Worm (Caenorhabditis elegans): ENCODE results near the gene tebp-2.
A peak's percentile ranks its signal among the peaks of the same experiment; 100 is the strongest.

tebp-2 gene

ce11 chrIV:5544609-5545214 lies 3.3 kb downstream of the tebp-2 start, which contains the start of gene cec-6:
Gene cec-6, plus strand, starts transcription at chrIV:5544860.
- TF ChIP-seq elt-3 (tag; optimal IDR thresholded peaks at IDR 0.05) (no peak), gmeb-1 (tag; optimal IDR thresholded peaks at IDR 0.05) (no peak), lin-39 (tag; optimal IDR thresholded peaks at IDR 0.05) (no peak), ZK546.5 (tag; optimal IDR thresholded peaks at IDR 0.05) (no peak), ztf-4 (tag; optimal IDR thresholded peaks at IDR 0.05) (no peak), snpc-4 (tag; optimal IDR thresholded peaks at IDR 0.05) (no peak), Y55F3AM.14 (GFP tag; optimal IDR thresholded peaks at IDR 0.05) (no peak)

DNA sequence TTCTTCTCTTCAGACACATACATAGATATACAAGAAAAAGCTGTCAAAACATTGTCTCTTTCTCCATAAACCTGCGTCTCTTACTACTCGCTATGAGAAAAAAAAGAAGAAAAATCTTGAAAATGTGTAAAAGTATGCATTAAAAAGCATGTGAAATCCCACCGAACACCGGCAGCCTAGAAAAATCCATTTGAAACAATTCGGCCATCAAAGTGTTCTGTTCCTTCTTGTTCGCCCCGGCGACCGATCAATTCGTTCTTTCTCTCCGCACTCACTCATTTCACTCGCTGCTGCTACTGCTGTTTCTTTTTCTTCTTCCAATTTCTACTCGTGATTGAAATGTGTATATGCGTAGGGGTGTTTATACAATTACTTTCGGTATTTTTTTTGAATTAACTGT lies 7.4 kb downstream of the tebp-2 start:
- TF ChIP-seq nhr-237 (tag; optimal IDR thresholded peaks at IDR 0.05) (no peak), mab-5 (tag; optimal IDR thresholded peaks at IDR 0.05) (no peak), ceh-82 (tag; optimal IDR thresholded peaks at IDR 0.05) (no peak), nhr-77 (tag; optimal IDR thresholded peaks at IDR 0.05) (no peak), nhr-129 (tag; optimal IDR thresholded peaks at IDR 0.05) (peak; percentile 62), unc-55 (GFP tag; optimal IDR thresholded peaks at IDR 0.05) (peak; percentile 87), skn-1 (tag; optimal IDR thresholded peaks at IDR 0.05) (no peak), sma-9 (GFP tag; optimal IDR thresholded peaks at IDR 0.05) (peak; percentile 20), sma-9 (tag; optimal IDR thresholded peaks at IDR 0.05) (no peak), nhr-11 (tag; optimal IDR thresholded peaks at IDR 0.05) (no peak), gmeb-1 (tag; optimal IDR thresholded peaks at IDR 0.05) (peak; percentile 10), lin-39 (tag; optimal IDR thresholded peaks at IDR 0.05) (no peak), C34F6.9 (tag; optimal IDR thresholded peaks at IDR 0.05) (peak; percentile 81), crh-2 (tag; optimal IDR thresholded peaks at IDR 0.05) (peak; percentile 4), nhr-12 (tag; optimal IDR thresholded peaks at IDR 0.05) (no peak), blmp-1 (tag; optimal IDR thresholded peaks at IDR 0.05; ENCODE audit: insufficient read depth) (peak; percentile 22), lsy-2 (tag; optimal IDR thresholded peaks at IDR 0.05) (peak in 1 of 2 experiments; percentile 56), ZK546.5 (tag; optimal IDR thresholded peaks at IDR 0.05) (no peak), alr-1 (tag; optimal IDR thresholded peaks at IDR 0.05) (no peak), sem-4 (tag; optimal IDR thresholded peaks at IDR 0.05) (no peak), ztf-4 (tag; optimal IDR thresholded peaks at IDR 0.05) (peak; percentile 9), sma-3 (GFP tag; optimal IDR thresholded peaks at IDR 0.05) (no peak), dmd-4 (tag; optimal IDR thresholded peaks at IDR 0.05) (no peak), ama-1 (optimal IDR thresholded peaks at IDR 0.05) (no peak), zag-1 (tag; optimal IDR thresholded peaks at IDR 0.05) (no peak), lin-13 (GFP tag; optimal IDR thresholded peaks at IDR 0.05) (no peak), fos-1 (tag; optimal IDR thresholded peaks at IDR 0.05) (peak; percentile 77), peb-1 (tag; optimal IDR thresholded peaks at IDR 0.05) (no peak), unc-39 (tag; optimal IDR thresholded peaks at IDR 0.05) (no peak), nhr-21 (tag; optimal IDR thresholded peaks at IDR 0.05) (peak; percentile 5), elt-1 (tag; optimal IDR thresholded peaks at IDR 0.05) (no peak)

DNA sequence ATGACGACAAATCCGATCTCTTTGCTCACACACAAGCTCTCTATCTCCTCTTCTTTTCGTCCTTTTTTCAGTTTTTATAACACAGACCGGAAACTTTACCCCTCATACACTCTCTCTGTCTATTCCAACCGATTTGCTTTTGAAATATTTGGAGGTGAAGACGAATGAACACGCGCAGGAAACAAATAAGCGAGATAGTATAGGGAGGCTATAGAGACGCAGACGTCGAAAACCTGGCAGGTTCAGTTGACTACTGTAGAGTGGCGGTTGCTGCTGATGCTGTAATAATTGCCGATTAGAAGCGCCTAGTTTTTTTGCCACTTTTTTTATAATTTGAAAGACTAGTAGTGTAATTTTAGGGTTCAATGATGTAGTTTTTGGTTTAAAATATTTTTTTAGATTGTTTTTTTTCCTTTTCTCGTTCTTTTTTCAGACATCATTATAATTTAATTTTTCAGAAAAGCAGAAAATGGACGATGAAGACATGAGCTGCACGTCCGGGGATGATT lies 9.3 kb downstream of the tebp-2 start, which contains the start of gene ari-2:
Gene ari-2 (plus strand): TSS at position 459 of the 509 bp plus-strand sequence.
- TF ChIP-seq elt-3 (tag; optimal IDR thresholded peaks at IDR 0.05) (no peak), ceh-16 (tag; optimal IDR thresholded peaks at IDR 0.05) (no peak), R02D3.7 (tag; optimal IDR thresholded peaks at IDR 0.05) (no peak), lsy-2 (tag; optimal IDR thresholded peaks at IDR 0.05) (peak in 1 of 2 experiments; percentile 43), ceh-82 (tag; optimal IDR thresholded peaks at IDR 0.05) (no peak), nhr-237 (tag; optimal IDR thresholded peaks at IDR 0.05) (no peak), unc-55 (GFP tag; optimal IDR thresholded peaks at IDR 0.05) (no peak), snpc-4 (tag; optimal IDR thresholded peaks at IDR 0.05) (no peak), sma-9 (GFP tag; optimal IDR thresholded peaks at IDR 0.05) (no peak), sma-9 (tag; optimal IDR thresholded peaks at IDR 0.05) (no peak), nhr-23 (tag; optimal IDR thresholded peaks at IDR 0.05) (no peak), C34F6.9 (tag; optimal IDR thresholded peaks at IDR 0.05) (no peak), nhr-25 (tag; optimal IDR thresholded peaks at IDR 0.05) (peak; percentile 25), nhr-10 (tag; optimal IDR thresholded peaks at IDR 0.05) (no peak), dmd-4 (tag; optimal IDR thresholded peaks at IDR 0.05) (no peak), mdl-1 (tag; optimal IDR thresholded peaks at IDR 0.05) (no peak), F13H6.1 (tag; optimal IDR thresholded peaks at IDR 0.05) (peak; percentile 15), elt-1 (tag; optimal IDR thresholded peaks at IDR 0.05) (no peak), nhr-12 (tag; optimal IDR thresholded peaks at IDR 0.05) (no peak), crh-2 (tag; optimal IDR thresholded peaks at IDR 0.05) (no peak), ama-1 (optimal IDR thresholded peaks at IDR 0.05) (no peak), aly-2 (tag; optimal IDR thresholded peaks at IDR 0.05) (no peak), alr-1 (tag; optimal IDR thresholded peaks at IDR 0.05) (no peak), skn-1 (tag; optimal IDR thresholded peaks at IDR 0.05) (no peak), nhr-77 (tag; optimal IDR thresholded peaks at IDR 0.05) (no peak), ZK546.5 (tag; optimal IDR thresholded peaks at IDR 0.05) (no peak), gmeb-1 (tag; optimal IDR thresholded peaks at IDR 0.05) (no peak)
